Worm (Caenorhabditis elegans) whole organism, L4 larva: ENCODE data around the gene hipr-1.

Source experiments
- D1046.2 ChIP-seq: fragments of 200-800 bp; sonication (Bioruptor generic); IDR thresholded peaks from 2 replicates; pipeline ENCODE4 v1.3.6; 2022; ENCODE audit warnings: missing genetic modification characterization, missing compliant biosample characterization
- F26F4.8 ChIP-seq: fragments of 200-800 bp; sonication (Bioruptor generic); conservative IDR thresholded peaks from 2 replicates; pipeline ENCODE4 v1.3.6; 2022; ENCODE audit warnings: missing genetic modification characterization, missing compliant biosample characterization
- F44E2.7 ChIP-seq: fragments of 200-800 bp; sonication (Bioruptor generic); IDR thresholded peaks from 2 replicates; pipeline ENCODE4 v2.1.2; 2022; ENCODE audit warnings: missing genetic modification characterization, missing compliant biosample characterization
- F49E8.2 ChIP-seq: sonication (generic microtip); optimal IDR thresholded peaks from 2 replicates; lab custom pipeline; 2016; ENCODE audit warnings: missing compliant biosample characterization, mild to moderate bottlenecking, missing genetic modification characterization, borderline replicate concordance
- Y105C5A.15 ChIP-seq: fragments of 200-800 bp; sonication (Bioruptor generic); IDR thresholded peaks from 2 replicates; pipeline ENCODE4 v1.3.6; 2022; ENCODE audit warnings: missing genetic modification characterization, missing compliant biosample characterization
- aly-2 ChIP-seq: sonication (generic microtip); optimal IDR thresholded peaks from 2 replicates; lab custom pipeline; 2018; ENCODE audit warnings: missing biosample characterization, missing genetic modification characterization
- ama-1 ChIP-seq: fragments of 150-350 bp; optimal IDR thresholded peaks from 2 replicates; lab custom pipeline; 2014; ENCODE audit warnings: inconsistent platforms, mixed read lengths
- attf-4 ChIP-seq: sonication (generic microtip); optimal IDR thresholded peaks from 3 replicates; lab custom pipeline; 2017; ENCODE audit warnings: missing biosample characterization, missing genetic modification characterization
- ces-1 ChIP-seq: fragments of 150-350 bp; sonication (generic microtip); optimal IDR thresholded peaks from 4 replicates; lab custom pipeline; 2014; ENCODE audit warnings: missing biosample characterization, missing genetic modification reagents, missing genetic modification characterization
- ctbp-1 ChIP-seq: fragments of 200-800 bp; sonication (Bioruptor generic); IDR thresholded peaks from 2 replicates; pipeline ENCODE4 v1.3.6; 2022; ENCODE audit warnings: missing genetic modification reagents, missing genetic modification characterization, missing compliant biosample characterization
- daf-16 ChIP-seq, 3 experiments: sonication (generic microtip); optimal IDR thresholded peaks; 2 replicates each; lab custom pipeline; 2016 to 2017; ENCODE audit warnings: missing genetic modification characterization in 3 of 3, missing genetic modification reagents in 3 of 3, mild to moderate bottlenecking in 2 of 3, missing compliant biosample characterization in 2 of 3, missing biosample characterization in 1 of 3, moderate library complexity in 1 of 3
- dmd-6 ChIP-seq: fragments of 200-800 bp; sonication (Bioruptor generic); IDR thresholded peaks from 2 replicates; pipeline ENCODE4 v1.3.6; 2022; ENCODE audit warnings: missing genetic modification reagents, missing genetic modification characterization, missing compliant biosample characterization
- dve-1 ChIP-seq: sonication (generic microtip); optimal IDR thresholded peaks from 2 replicates; lab custom pipeline; 2017; ENCODE audit warnings: antibody characterized with exemption, mild to moderate bottlenecking, missing genetic modification characterization, missing compliant biosample characterization; ENCODE audit not compliant: insufficient read depth
- hif-1 ChIP-seq, 2 experiments: sonication (generic microtip); optimal IDR thresholded peaks; 2 replicates each; lab custom pipeline; 2016 to 2017; ENCODE audit warnings: missing compliant biosample characterization in 2 of 2, missing genetic modification characterization in 2 of 2, missing genetic modification reagents in 2 of 2, missing genotype in 2 of 2, mild to moderate bottlenecking in 1 of 2
- hlh-11 ChIP-seq: fragments of 200-800 bp; sonication (Bioruptor generic); optimal IDR thresholded peaks from 2 replicates; lab custom pipeline; 2018; ENCODE audit warnings: mild to moderate bottlenecking, missing genetic modification characterization, missing compliant biosample characterization
- hlh-30 ChIP-seq: sonication (generic microtip); optimal IDR thresholded peaks from 2 replicates; lab custom pipeline; 2017; ENCODE audit warnings: antibody characterized with exemption, mild to moderate bottlenecking, missing genetic modification characterization, missing compliant biosample characterization; ENCODE audit not compliant: insufficient read depth
- lim-7 ChIP-seq: fragments of 200-800 bp; sonication (Bioruptor generic); IDR thresholded peaks from 2 replicates; pipeline ENCODE4 v1.3.6; 2022; ENCODE audit warnings: missing genetic modification characterization, missing compliant biosample characterization
- lin-1 ChIP-seq: fragments of 200-800 bp; sonication (Bioruptor generic); IDR thresholded peaks from 2 replicates; pipeline ENCODE4 v1.3.6; 2022; ENCODE audit warnings: missing genetic modification reagents, missing genetic modification characterization, missing compliant biosample characterization
- lin-38 ChIP-seq: fragments of 200-800 bp; sonication (Bioruptor generic); IDR thresholded peaks from 2 replicates; pipeline ENCODE4 v1.3.6; 2022; ENCODE audit warnings: missing genetic modification reagents, missing genetic modification characterization, missing compliant biosample characterization
- lsy-2 ChIP-seq, 2 experiments: fragments of 150-350 bp in 1 of 2; sonication (generic microtip) in 1 of 2; optimal IDR thresholded peaks; 2 replicates each; lab custom pipeline; 2014 to 2017; ENCODE audit warnings: missing biosample characterization in 2 of 2, missing genetic modification characterization in 2 of 2
- mdl-1 ChIP-seq, 2 experiments: fragments of 150-350 bp in 1 of 2; sonication (generic microtip) in 1 of 2; optimal IDR thresholded peaks; 2 replicates each; lab custom pipeline; 2014 to 2017; ENCODE audit warnings: missing biosample characterization in 2 of 2, missing genetic modification characterization in 2 of 2
- mep-1 ChIP-seq: fragments of 150-350 bp; sonication (generic microtip); optimal IDR thresholded peaks from 3 replicates; lab custom pipeline; 2014; ENCODE audit warnings: missing biosample characterization, missing genetic modification characterization
- mes-2 ChIP-seq: sonication (generic microtip); optimal IDR thresholded peaks from 2 replicates; lab custom pipeline; 2016; ENCODE audit warnings: missing genotype, mild to moderate bottlenecking, missing genetic modification characterization, missing compliant biosample characterization; ENCODE audit not compliant: poor library complexity, severe bottlenecking
- mxl-3 ChIP-seq: fragments of 200-800 bp; sonication (Bioruptor generic); optimal IDR thresholded peaks from 2 replicates; lab custom pipeline; 2018; ENCODE audit warnings: mild to moderate bottlenecking, missing genetic modification characterization, missing compliant biosample characterization
- nhr-102 ChIP-seq: sonication (generic microtip); optimal IDR thresholded peaks from 2 replicates; lab custom pipeline; 2016; ENCODE audit warnings: mild to moderate bottlenecking, missing genetic modification characterization, moderate library complexity, missing compliant biosample characterization
- nhr-28 ChIP-seq: fragments of 150-350 bp; optimal IDR thresholded peaks from 2 replicates; lab custom pipeline; 2014; ENCODE audit warnings: missing biosample characterization, missing genetic modification characterization
- nhr-6 ChIP-seq: fragments of 150-350 bp; optimal IDR thresholded peaks from 2 replicates; lab custom pipeline; 2014; ENCODE audit warnings: missing biosample characterization, missing genetic modification characterization
- pha-4 ChIP-seq, 2 experiments: fragments of 150-350 bp in 1 of 2; fragments of 200-800 bp in 1 of 2; sonication (Bioruptor generic) in 1 of 2; IDR thresholded peaks in 1 of 2; optimal IDR thresholded peaks in 1 of 2; 2 replicates each; pipeline versions ENCODE4 v1.3.6 to Lab custom; 2014 to 2022; ENCODE audit warnings: missing genetic modification characterization in 2 of 2, missing genetic modification reagents in 2 of 2, missing biosample characterization in 1 of 2, missing compliant biosample characterization in 1 of 2
- pqm-1 ChIP-seq: sonication (generic microtip); optimal IDR thresholded peaks from 2 replicates; lab custom pipeline; 2017; ENCODE audit warnings: missing biosample characterization, missing genetic modification characterization
- saeg-2 ChIP-seq: fragments of 200-800 bp; sonication (Bioruptor generic); IDR thresholded peaks from 2 replicates; pipeline ENCODE4 v1.3.6; 2022; ENCODE audit warnings: missing genetic modification reagents, missing genetic modification characterization, missing compliant biosample characterization
- set-16 ChIP-seq: fragments of 200-800 bp; sonication (Bioruptor generic); IDR thresholded peaks from 2 replicates; pipeline ENCODE4 v1.3.6; 2022; ENCODE audit warnings: missing genetic modification reagents, missing genetic modification characterization, missing compliant biosample characterization
- snpc-4 ChIP-seq: fragments of 150-350 bp; optimal IDR thresholded peaks from 2 replicates; lab custom pipeline; 2014; ENCODE audit warnings: missing biosample characterization, missing genetic modification characterization
- spr-1 ChIP-seq: sonication (generic microtip); optimal IDR thresholded peaks from 2 replicates; lab custom pipeline; 2016; ENCODE audit warnings: mild to moderate bottlenecking, missing genetic modification characterization, missing compliant biosample characterization
- unc-39 ChIP-seq: sonication (generic microtip); optimal IDR thresholded peaks from 2 replicates; lab custom pipeline; 2017; ENCODE audit warnings: missing biosample characterization, missing genetic modification characterization
- vab-7 ChIP-seq: fragments of 200-800 bp; sonication (Bioruptor generic); IDR thresholded peaks from 2 replicates; pipeline ENCODE4 v1.3.6; 2022; ENCODE audit warnings: missing genetic modification reagents, missing genetic modification characterization, missing compliant biosample characterization
- zip-11 ChIP-seq: fragments of 200-800 bp; sonication (Bioruptor generic); IDR thresholded peaks from 2 replicates; pipeline ENCODE4 v1.3.6; 2022; ENCODE audit warnings: missing genetic modification characterization, missing compliant biosample characterization

hipr-1 gene

DNA sequence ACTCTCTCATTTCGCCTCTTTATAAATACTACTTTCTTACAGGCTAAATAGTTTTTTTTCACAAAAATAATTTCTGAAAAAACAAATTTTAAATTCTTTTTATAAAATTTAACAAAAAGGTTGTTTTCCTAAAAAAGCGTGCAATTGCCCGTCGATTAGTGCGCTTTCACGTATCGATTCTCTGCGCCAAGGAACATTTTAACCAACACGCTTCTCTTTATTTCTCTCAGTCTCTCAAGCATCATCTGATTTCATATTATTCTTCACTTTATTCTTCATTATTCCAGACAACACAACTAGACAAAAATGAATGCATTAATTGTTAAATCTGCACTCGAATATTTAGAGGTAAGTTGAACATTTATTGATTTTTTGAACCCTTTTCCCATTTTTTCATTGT is 30.3 kb upstream of the hipr-1 start, which contains the start of gene B0303.4 (continued):
- TF ChIP-seq ama-1 (lab: Kevin White, UChicago) (no peak), F44E2.7 (GFP tag; lab: Robert Waterston, UW) (no peak), lin-1 (GFP tag; lab: Robert Waterston, UW) (no peak), zip-11 (no peak), lin-38 (GFP tag; lab: Robert Waterston, UW) (0 out of 2 replicates have a peak, but pooled peaks have one; percentile 28), pqm-1 (tag; lab: Kevin White, UChicago) (no peak), attf-4 (tag; lab: Kevin White, UChicago) (no peak), dve-1 (tag; lab: Kevin White, UChicago) (peak; percentile 48), Y105C5A.15 (GFP tag; lab: Robert Waterston, UW) (no peak), F26F4.8 (GFP tag; lab: Robert Waterston, UW) (no peak), ces-1 (GFP tag; lab: Kevin White, UChicago) (no peak), spr-1 (no peak), hlh-30 (tag; lab: Kevin White, UChicago) (peak; percentile 90), daf-16 (GFP tag; optimal IDR thresholded peaks at IDR 0.05; lab: Kevin White, UChicago) (no peak), daf-16 (tag; optimal IDR thresholded peaks at IDR 0.05; lab: Kevin White, UChicago) (peak; percentile 46), mdl-1 (tag; optimal IDR thresholded peaks at IDR 0.05; lab: Kevin White, UChicago) (peak in 1 of 2 experiments; percentile 69), hif-1 (tag; optimal IDR thresholded peaks at IDR 0.05; lab: Kevin White, UChicago) (peak in 1 of 2 experiments; percentile 6), mxl-3 (GFP tag; lab: Kevin White, UChicago) (peak; percentile 57), aly-2 (tag; lab: Kevin White, UChicago) (no peak), F49E8.2 (tag; lab: Kevin White, UChicago) (no peak), ctbp-1 (GFP tag; lab: Robert Waterston, UW) (no peak)
- TF ChIP-seq, all 104 proteins: peak for 19

ce11 chrIII:8693322-8693721 is 26.7 kb upstream of the hipr-1 start, which contains the start of gene B0303.7:
B0303.7 (plus strand) TSS chrIII:8693622.
- no peak for TF ChIP-seq saeg-2 (GFP tag; lab: Robert Waterston, UW)
- no peak for TF ChIP-seq set-16 (GFP tag; lab: Robert Waterston, UW)
- no peak for TF ChIP-seq lim-7 (GFP tag; lab: Robert Waterston, UW)
- peak; percentile 17 for TF ChIP-seq ama-1 (lab: Kevin White, UChicago)
- no peak for TF ChIP-seq F49E8.2 (tag; lab: Kevin White, UChicago)
- TF ChIP-seq, all 104 proteins: peak for 1

ce11 chrIII:8696680-8697079 is 23.3 kb upstream of the hipr-1 start:
- TF ChIP-seq mep-1 (peak; percentile 30), lsy-2 (tag; optimal IDR thresholded peaks at IDR 0.05; lab: Kevin White, UChicago) (peak in 1 of 2 experiments; percentile 71), saeg-2 (GFP tag; lab: Robert Waterston, UW) (no peak), D1046.2 (GFP tag; lab: Robert Waterston, UW) (no peak), pha-4 (GFP tag; IDR thresholded peaks at IDR 0.05; lab: Robert Waterston, UW) (no peak), pha-4 (tag; optimal IDR thresholded peaks at IDR 0.05; lab: Kevin White, UChicago) (peak; percentile 28), F44E2.7 (GFP tag; lab: Robert Waterston, UW) (no peak), unc-39 (no peak), nhr-28 (tag; lab: Kevin White, UChicago) (peak; percentile 94), vab-7 (GFP tag; lab: Robert Waterston, UW) (no peak), hlh-11 (peak; percentile 53), dve-1 (tag; lab: Kevin White, UChicago) (peak; percentile 68), mes-2 (peak; percentile 61), Y105C5A.15 (GFP tag; lab: Robert Waterston, UW) (no peak), lin-38 (GFP tag; lab: Robert Waterston, UW) (0 out of 2 replicates have a peak, but pooled peaks have one; percentile 8), hif-1 (tag; optimal IDR thresholded peaks at IDR 0.05; lab: Kevin White, UChicago) (peak in 1 of 2 experiments; percentile 12), dmd-6 (peak; percentile 54), nhr-102 (no peak), snpc-4 (no peak), nhr-6 (tag; lab: Kevin White, UChicago) (peak; percentile 48), hlh-30 (tag; lab: Kevin White, UChicago) (peak; percentile 47), daf-16 (GFP tag; optimal IDR thresholded peaks at IDR 0.05; lab: Kevin White, UChicago) (no peak), daf-16 (tag; optimal IDR thresholded peaks at IDR 0.05; lab: Kevin White, UChicago) (peak; percentile 21)
